Worm (Caenorhabditis elegans) whole organism, L2 larva: Measurements from ENCODE around the gene srd-27.

Source experiments
- ZK546.5 ChIP-seq: sonication (generic microtip); optimal IDR thresholded peaks from 2 replicates; lab custom pipeline; 2017; ENCODE audit warnings: missing biosample characterization, missing genetic modification characterization
- ama-1 ChIP-seq: fragments of 150-350 bp; optimal IDR thresholded peaks from 2 replicates; lab custom pipeline; 2018; ENCODE audit warnings: inconsistent platforms
- crh-2 ChIP-seq: sonication (generic microtip); optimal IDR thresholded peaks from 2 replicates; lab custom pipeline; 2017; ENCODE audit warnings: missing biosample characterization, missing genetic modification characterization
- lin-39 ChIP-seq: fragments of 150-350 bp; optimal IDR thresholded peaks from 2 replicates; lab custom pipeline; 2014; ENCODE audit warnings: missing biosample characterization, missing genetic modification reagents, missing genetic modification characterization
- lsy-2 ChIP-seq, 2 experiments: fragments of 150-350 bp in 1 of 2; sonication (generic microtip) in 1 of 2; optimal IDR thresholded peaks; 2 replicates each; lab custom pipeline; 2014 to 2017; ENCODE audit warnings: missing biosample characterization in 2 of 2, missing genetic modification characterization in 2 of 2
- nhr-11 ChIP-seq: fragments of 150-350 bp; optimal IDR thresholded peaks from 2 replicates; lab custom pipeline; 2014; ENCODE audit warnings: missing biosample characterization, missing genetic modification characterization
- nhr-12 ChIP-seq: fragments of 150-350 bp; optimal IDR thresholded peaks from 2 replicates; lab custom pipeline; 2014; ENCODE audit warnings: missing biosample characterization, missing genetic modification characterization
- nhr-77 ChIP-seq: fragments of 150-350 bp; optimal IDR thresholded peaks from 2 replicates; lab custom pipeline; 2014; ENCODE audit warnings: missing biosample characterization, missing genetic modification characterization
- ztf-11 ChIP-seq: sonication (generic microtip); optimal IDR thresholded peaks from 2 replicates; lab custom pipeline; 2017; ENCODE audit warnings: missing biosample characterization, missing genetic modification characterization

DNA sequence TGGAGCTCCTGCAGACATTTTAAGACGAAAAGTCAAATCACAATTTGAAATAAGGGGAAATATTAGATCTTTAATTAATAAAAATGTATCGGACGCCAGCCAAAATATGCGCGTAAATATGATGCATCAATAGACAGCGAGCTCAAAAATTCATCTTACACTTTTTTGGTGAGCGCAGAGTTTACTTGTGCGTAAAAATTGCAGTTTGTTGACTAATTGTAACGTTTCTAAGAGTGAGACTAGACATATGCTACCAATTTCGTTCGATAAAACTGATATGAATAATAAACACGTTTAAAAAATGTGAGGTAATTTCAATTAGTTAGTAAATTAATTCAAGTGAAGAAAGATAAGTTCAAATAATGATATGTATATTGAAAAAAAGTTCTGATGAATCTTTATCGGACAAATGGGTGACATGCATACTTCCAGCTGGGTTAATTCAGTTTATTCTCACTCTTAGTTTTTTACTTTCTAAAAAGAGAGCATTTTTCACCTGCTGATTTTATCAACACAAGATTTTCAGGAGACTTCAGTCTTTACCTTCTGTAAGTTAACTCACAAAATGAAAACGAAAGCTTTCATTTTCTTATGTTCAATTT lies 23.9 kb upstream of the srd-27 start, which contains the start of the genes nhr-285 and irld-52:
- TF ChIP-seq lsy-2 (tag; optimal IDR thresholded peaks at IDR 0.05; lab: Kevin White, UChicago) (no peak), ama-1 (lab: Kevin White, UChicago) (no peak), ztf-11 (no peak), crh-2 (no peak), nhr-11 (tag; lab: Kevin White, UChicago) (no peak), nhr-12 (tag; lab: Kevin White, UChicago) (no peak), lin-39 (tag; lab: Kevin White, UChicago) (no peak), ZK546.5 (tag; lab: Kevin White, UChicago) (no peak), nhr-77 (tag; lab: Kevin White, UChicago) (no peak)
